Fruit fly (Drosophila melanogaster) whole organism, embryonic: ENCODE data around the gene Vha16-3.

Experiments used
- BtbVII ChIP-seq: fragments of 200-800 bp; sonication (Bioruptor generic); optimal IDR thresholded peaks from 3 replicates; lab custom pipeline; 2017; ENCODE audit warnings: missing biosample characterization, mild to moderate bottlenecking, missing genetic modification characterization
- CG10147 ChIP-seq: fragments of 200-800 bp; sonication (Bioruptor generic); optimal IDR thresholded peaks from 2 replicates; lab custom pipeline; 2019; ENCODE audit warnings: missing biosample characterization, mild to moderate bottlenecking, missing genetic modification characterization, moderate library complexity
- CG10209 ChIP-seq: fragments of 200-800 bp; sonication (Bioruptor generic); optimal IDR thresholded peaks from 3 replicates; lab custom pipeline; 2017; ENCODE audit warnings: missing biosample characterization, mild to moderate bottlenecking, missing genetic modification characterization, missing genetic modification reagents
- CG10321 ChIP-seq: fragments of 200-800 bp; sonication (Bioruptor generic); IDR thresholded peaks from 2 replicates; pipeline ENCODE4 v1.3.6; 2022; ENCODE audit warnings: missing biosample characterization, missing genetic modification characterization
- CG10462 ChIP-seq: fragments of 200-800 bp; sonication (Bioruptor generic); optimal IDR thresholded peaks from 2 replicates; lab custom pipeline; 2016; ENCODE audit warnings: missing biosample characterization, missing genetic modification characterization
- CG11398 ChIP-seq: fragments of 200-800 bp; sonication (Bioruptor generic); optimal IDR thresholded peaks from 2 replicates; lab custom pipeline; 2016; ENCODE audit warnings: missing biosample characterization, missing genetic modification characterization
- CG11723 ChIP-seq: fragments of 200-800 bp; sonication (Bioruptor generic); optimal IDR thresholded peaks from 2 replicates; lab custom pipeline; 2017; ENCODE audit warnings: missing biosample characterization, mild to moderate bottlenecking, missing genetic modification characterization
- CG13424 ChIP-seq: fragments of 200-800 bp; sonication (Bioruptor generic); optimal IDR thresholded peaks from 2 replicates; lab custom pipeline; 2019; ENCODE audit warnings: missing biosample characterization, mild to moderate bottlenecking, missing genetic modification characterization, moderate library complexity
- CG14050 ChIP-seq: fragments of 200-800 bp; sonication (Bioruptor generic); IDR thresholded peaks from 3 replicates; pipeline ENCODE4 v1.3.6; 2022; ENCODE audit warnings: missing biosample characterization, missing genetic modification characterization
- CG14667 ChIP-seq: fragments of 200-800 bp; sonication (Bioruptor generic); IDR thresholded peaks from 2 replicates; pipeline ENCODE4 v1.3.6; 2022; ENCODE audit warnings: missing biosample characterization, missing genetic modification characterization
- CG15601 ChIP-seq: fragments of 200-800 bp; sonication (Bioruptor generic); optimal IDR thresholded peaks from 3 replicates; lab custom pipeline; 2019; ENCODE audit warnings: missing biosample characterization, mild to moderate bottlenecking, missing genetic modification characterization, moderate library complexity
- CG1602 ChIP-seq: fragments of 200-800 bp; sonication (Bioruptor generic); optimal IDR thresholded peaks from 3 replicates; lab custom pipeline; 2016; ENCODE audit warnings: missing biosample characterization, missing genetic modification characterization
- CG18599 ChIP-seq: fragments of 200-800 bp; sonication (Bioruptor generic); optimal IDR thresholded peaks from 3 replicates; lab custom pipeline; 2017; ENCODE audit warnings: missing biosample characterization, missing genetic modification characterization, mild to moderate bottlenecking, moderate library complexity, missing genetic modification reagents
- CG30403 ChIP-seq: fragments of 200-800 bp; sonication (Bioruptor generic); optimal IDR thresholded peaks from 3 replicates; lab custom pipeline; 2016; ENCODE audit warnings: missing biosample characterization, missing genetic modification characterization
- CG3163 ChIP-seq: fragments of 200-800 bp; sonication (Bioruptor generic); optimal IDR thresholded peaks from 3 replicates; lab custom pipeline; 2016; ENCODE audit warnings: missing biosample characterization, missing genetic modification characterization
- CG42726 ChIP-seq: fragments of 200-800 bp; sonication (Bioruptor generic); IDR thresholded peaks from 2 replicates; pipeline ENCODE4 v1.3.6; 2022; ENCODE audit warnings: missing biosample characterization, missing genetic modification characterization; ENCODE audit not compliant: partially characterized antibody
- CG5180 ChIP-seq: fragments of 200-800 bp; sonication (Bioruptor generic); optimal IDR thresholded peaks from 3 replicates; lab custom pipeline; 2017; ENCODE audit warnings: missing biosample characterization, missing genetic modification characterization, mild to moderate bottlenecking, moderate library complexity, missing genetic modification reagents
- CG6689 ChIP-seq: fragments of 200-800 bp; sonication (Bioruptor generic); IDR thresholded peaks from 2 replicates; pipeline ENCODE4 v1.3.6; 2022; ENCODE audit warnings: missing biosample characterization, missing genetic modification characterization
- CG6765 ChIP-seq: fragments of 200-800 bp; sonication (Bioruptor generic); optimal IDR thresholded peaks from 3 replicates; lab custom pipeline; 2017; ENCODE audit warnings: missing biosample characterization, mild to moderate bottlenecking, missing genetic modification characterization
- CG6813 ChIP-seq: fragments of 200-800 bp; sonication (Bioruptor generic); optimal IDR thresholded peaks from 2 replicates; lab custom pipeline; 2017; ENCODE audit warnings: missing biosample characterization, missing genetic modification characterization, mild to moderate bottlenecking, moderate library complexity, missing genetic modification reagents
- CG7357 ChIP-seq: fragments of 200-800 bp; sonication (Bioruptor generic); IDR thresholded peaks from 3 replicates; pipeline ENCODE4 v1.3.6; 2022; ENCODE audit warnings: missing biosample characterization, missing genetic modification characterization
- CG7556 ChIP-seq: fragments of 200-800 bp; sonication (Bioruptor generic); optimal IDR thresholded peaks from 2 replicates; lab custom pipeline; 2017; ENCODE audit warnings: missing biosample characterization, mild to moderate bottlenecking, missing genetic modification characterization
- CG8359 ChIP-seq: fragments of 200-800 bp; sonication (Bioruptor generic); optimal IDR thresholded peaks from 2 replicates; lab custom pipeline; 2017; ENCODE audit warnings: missing biosample characterization, mild to moderate bottlenecking, missing genetic modification characterization, borderline replicate concordance
- E2f2 ChIP-seq: fragments of 200-800 bp; sonication (Bioruptor generic); IDR thresholded peaks from 2 replicates; pipeline ENCODE4 v1.3.6; 2022; ENCODE audit warnings: missing biosample characterization, missing genetic modification characterization
- Ets65A ChIP-seq: fragments of 200-800 bp; sonication (Bioruptor generic); peaks from one replicate; lab custom pipeline; 2016; ENCODE audit warnings: missing biosample characterization, missing genetic modification characterization
- HLHmδ ChIP-seq: fragments of 200-800 bp; sonication (Bioruptor generic); optimal IDR thresholded peaks from 2 replicates; lab custom pipeline; 2018; ENCODE audit warnings: missing biosample characterization, mild to moderate bottlenecking, missing genetic modification characterization, moderate library complexity
- Max ChIP-seq: fragments of 200-800 bp; sonication (Bioruptor generic); optimal IDR thresholded peaks from 2 replicates; lab custom pipeline; 2016; ENCODE audit warnings: missing biosample characterization, mild to moderate bottlenecking, missing genetic modification characterization
- Myb ChIP-seq: fragments of 200-800 bp; sonication (Bioruptor generic); optimal IDR thresholded peaks from 2 replicates; lab custom pipeline; 2016; ENCODE audit warnings: missing biosample characterization, missing genetic modification characterization
- Nf-YC ChIP-seq: fragments of 200-800 bp; optimal IDR thresholded peaks from 3 replicates; lab custom pipeline; 2019; ENCODE audit warnings: missing biosample characterization, mild to moderate bottlenecking, missing genetic modification characterization, moderate library complexity
- Spps ChIP-seq: fragments of 200-800 bp; sonication (Bioruptor generic); optimal IDR thresholded peaks from 2 replicates; lab custom pipeline; 2018; ENCODE audit warnings: missing biosample characterization, mild to moderate bottlenecking, missing genetic modification characterization
- Xbp1 ChIP-seq: fragments of 200-800 bp; sonication (Bioruptor generic); optimal IDR thresholded peaks from 3 replicates; lab custom pipeline; 2016; ENCODE audit warnings: missing biosample characterization, mild to moderate bottlenecking, missing genetic modification characterization
- bbx ChIP-seq: fragments of 200-800 bp; sonication (Bioruptor generic); IDR thresholded peaks from 2 replicates; pipeline ENCODE4 v1.3.6; 2022; ENCODE audit warnings: missing biosample characterization, missing genetic modification characterization; ENCODE audit not compliant: partially characterized antibody
- cas ChIP-seq: fragments of 200-800 bp; sonication (Bioruptor generic); IDR thresholded peaks from 2 replicates; pipeline ENCODE4 v1.3.6; 2022; ENCODE audit warnings: missing biosample characterization, missing genetic modification characterization
- croc ChIP-seq: fragments of 200-800 bp; sonication (Bioruptor generic); conservative IDR thresholded peaks from 3 replicates; pipeline ENCODE4 v1.3.6; 2022; ENCODE audit warnings: missing biosample characterization, missing genetic modification characterization
- emc ChIP-seq: fragments of 200-800 bp; sonication (Bioruptor generic); optimal IDR thresholded peaks from 2 replicates; lab custom pipeline; 2016; ENCODE audit warnings: missing biosample characterization, missing genetic modification characterization
- ftz-f1 ChIP-seq: fragments of 200-800 bp; sonication (Bioruptor generic); optimal IDR thresholded peaks from 2 replicates; lab custom pipeline; 2016; ENCODE audit warnings: missing biosample characterization, missing genetic modification characterization
- grn ChIP-seq: fragments of 200-800 bp; sonication (Bioruptor generic); optimal IDR thresholded peaks from 3 replicates; lab custom pipeline; 2017; ENCODE audit warnings: missing biosample characterization, missing genetic modification characterization
- gsb-n ChIP-seq: fragments of 200-800 bp; sonication (Bioruptor generic); optimal IDR thresholded peaks from 3 replicates; lab custom pipeline; 2018; ENCODE audit warnings: missing biosample characterization, mild to moderate bottlenecking, missing genetic modification characterization
- hkb ChIP-seq, 2 experiments: fragments of 200-800 bp in 1 of 2; fragments of >200 bp in 1 of 2; sonication (Bioruptor generic) in 1 of 2; IDR thresholded peaks in 1 of 2; optimal IDR thresholded peaks in 1 of 2; 2 replicates each; pipeline versions ENCODE4 v1.3.6 to Lab custom; 2017 to 2022; ENCODE audit warnings: missing biosample characterization in 1 of 2, missing genetic modification characterization in 1 of 2
- lab ChIP-seq: fragments of 200-800 bp; sonication (Bioruptor generic); optimal IDR thresholded peaks from 3 replicates; lab custom pipeline; 2017; ENCODE audit warnings: missing biosample characterization, missing genetic modification characterization, mild to moderate bottlenecking, moderate library complexity, missing genetic modification reagents
- mld ChIP-seq: fragments of 200-800 bp; sonication (Bioruptor generic); IDR thresholded peaks from 3 replicates; pipeline ENCODE4 v1.3.6; 2022; ENCODE audit warnings: missing biosample characterization, missing genetic modification characterization; ENCODE audit not compliant: partially characterized antibody
- nerfin-1 ChIP-seq: fragments of 200-800 bp; sonication (Bioruptor generic); optimal IDR thresholded peaks from 3 replicates; lab custom pipeline; 2019; ENCODE audit warnings: missing biosample characterization, mild to moderate bottlenecking, missing genetic modification characterization, moderate library complexity
- odd ChIP-seq: fragments of 200-800 bp; sonication (Bioruptor generic); optimal IDR thresholded peaks from 2 replicates; lab custom pipeline; 2017; ENCODE audit warnings: missing biosample characterization, mild to moderate bottlenecking, missing genetic modification characterization
- pfk ChIP-seq: fragments of 200-800 bp; sonication (Bioruptor generic); optimal IDR thresholded peaks from 2 replicates; lab custom pipeline; 2018; ENCODE audit warnings: missing biosample characterization, mild to moderate bottlenecking, missing genetic modification characterization, moderate library complexity
- prd ChIP-seq, 3 experiments: fragments of >200 bp in 2 of 3; fragments of 200-800 bp in 1 of 3; sonication (Bioruptor generic) in 1 of 3; optimal IDR thresholded peaks in 2 of 3; IDR thresholded peaks in 1 of 3; 2 replicates in 2 of 3; 3 replicates in 1 of 3; pipeline versions ENCODE4 v1.3.6 to Lab custom; 2017 to 2022; ENCODE audit warnings: missing biosample characterization in 1 of 3, missing genetic modification characterization in 1 of 3
- sens ChIP-seq: fragments of 200-800 bp; sonication (Bioruptor generic); peaks from one replicate; lab custom pipeline; 2016; ENCODE audit warnings: missing biosample characterization, missing genetic modification characterization
- sr ChIP-seq: fragments of 200-800 bp; sonication (Bioruptor generic); IDR thresholded peaks from 3 replicates; pipeline ENCODE4 v1.3.6; 2022; ENCODE audit warnings: missing biosample characterization, missing genetic modification characterization
- vnd ChIP-seq: fragments of 200-800 bp; sonication (Bioruptor generic); IDR thresholded peaks from 3 replicates; pipeline ENCODE4 v1.3.6; 2022; ENCODE audit warnings: missing biosample characterization, missing genetic modification characterization; ENCODE audit not compliant: partially characterized antibody

The Vha16-3 gene

dm6 chr3L:11431251-11431925 is 41.7 kb upstream of the Vha16-3 start (continued):
- TF ChIP-seq nerfin-1 (peak; percentile 44), CG7556 (GFP tag; lab: Kevin White, UChicago) (peak; percentile 52), Spps (tag; lab: Kevin White, UChicago) (no peak), CG6689 (GFP tag; lab: Robert Waterston, UW) (peak; percentile 62; the same call in 1 of the 2 replicates), CG14667 (GFP tag; lab: Robert Waterston, UW) (peak; percentile 46; the same call in 1 of the 2 replicates), CG11398 (GFP tag; lab: Kevin White, UChicago) (peak; percentile 9), Max (GFP tag; lab: Kevin White, UChicago) (no peak), CG10321 (GFP tag; lab: Robert Waterston, UW) (peak; percentile 52; the same call in 1 of the 2 replicates), sens (GFP tag; lab: Kevin White, UChicago) (peak; percentile 95), CG1602 (GFP tag; lab: Kevin White, UChicago) (peak; percentile 64), CG13424 (tag; lab: Kevin White, UChicago) (peak; percentile 84), croc (no peak), emc (no peak), hkb (optimal IDR thresholded peaks at IDR 0.05; lab: Kevin White, UChicago) (no peak), hkb (GFP tag; IDR thresholded peaks at IDR 0.05; lab: Robert Waterston, UW) (peak; percentile 61), CG3163 (peak; percentile 40), CG8359 (no peak), ftz-f1 (GFP tag; lab: Kevin White, UChicago) (no peak), CG15601 (tag; lab: Kevin White, UChicago) (peak; percentile 18), prd (optimal IDR thresholded peaks at IDR 0.05; lab: Kevin White, UChicago) (no peak), prd (GFP tag; IDR thresholded peaks at IDR 0.05; lab: Robert Waterston, UW) (peak; percentile 85), CG6813 (GFP tag; lab: Kevin White, UChicago) (peak; percentile 18), pfk (GFP tag; lab: Kevin White, UChicago) (no peak), sr (GFP tag; lab: Robert Waterston, UW) (no peak), BtbVII (no peak), HLHmδ (no peak), CG42726 (GFP tag; lab: Robert Waterston, UW) (no peak), bbx (no peak), CG5180 (GFP tag; lab: Kevin White, UChicago) (no peak), CG14050 (GFP tag; lab: Robert Waterston, UW) (peak; percentile 77), Xbp1 (peak; percentile 86), cas (GFP tag; lab: Robert Waterston, UW) (peak; percentile 39; the same call in 1 of the 2 replicates), CG10209 (peak; percentile 78), CG11723 (GFP tag; lab: Kevin White, UChicago) (peak; percentile 65), lab (peak; percentile 69), CG7357 (GFP tag; lab: Robert Waterston, UW) (peak; percentile 61; the same call in 2 of the 3 replicates), Myb (GFP tag; lab: Kevin White, UChicago) (peak; percentile 41), odd (GFP tag; lab: Kevin White, UChicago) (no peak), grn (GFP tag; lab: Kevin White, UChicago) (no peak), mld (GFP tag; lab: Robert Waterston, UW) (no peak), CG10462 (GFP tag; lab: Kevin White, UChicago) (peak; percentile 40), E2f2 (GFP tag; lab: Robert Waterston, UW) (peak; percentile 36; the same call in 1 of the 2 replicates), CG18599 (GFP tag; lab: Kevin White, UChicago) (peak; percentile 42), CG6765 (no peak), vnd (GFP tag; lab: Robert Waterston, UW) (no peak), gsb-n (tag; lab: Kevin White, UChicago) (peak; percentile 45), Nf-YC (no peak), CG30403 (GFP tag; lab: Kevin White, UChicago) (peak; percentile 86), CG10147 (GFP tag; lab: Kevin White, UChicago) (no peak), Ets65A (GFP tag; lab: Kevin White, UChicago) (peak; percentile 93)
